Worm (Caenorhabditis elegans) whole organism, L3 larva: ENCODE measurements around the gene cky-1.

Experiments
- R02D3.7 ChIP-seq: fragments of 150-350 bp; optimal IDR thresholded peaks from 2 replicates; lab custom pipeline; 2014; ENCODE audit warnings: missing biosample characterization, missing genetic modification characterization
- ZK546.5 ChIP-seq: sonication (generic microtip); optimal IDR thresholded peaks from 2 replicates; lab custom pipeline; 2017; ENCODE audit warnings: missing biosample characterization, missing genetic modification characterization
- ama-1 ChIP-seq: fragments of 150-350 bp; optimal IDR thresholded peaks from 2 replicates; lab custom pipeline; 2018
- ceh-16 ChIP-seq: sonication (generic microtip); optimal IDR thresholded peaks from 2 replicates; lab custom pipeline; 2017; ENCODE audit warnings: missing biosample characterization, missing genetic modification characterization
- ceh-28 ChIP-seq: fragments of 150-350 bp; optimal IDR thresholded peaks from 2 replicates; lab custom pipeline; 2014; ENCODE audit warnings: missing biosample characterization, missing genetic modification reagents, missing genetic modification characterization
- ceh-9 ChIP-seq: sonication (generic microtip); optimal IDR thresholded peaks from 2 replicates; lab custom pipeline; 2018; ENCODE audit warnings: missing biosample characterization, missing genetic modification characterization
- egl-27 ChIP-seq: sonication (generic microtip); optimal IDR thresholded peaks from 4 replicates; lab custom pipeline; 2017; ENCODE audit warnings: missing biosample characterization, missing genetic modification reagents, missing genetic modification characterization
- egl-5 ChIP-seq: fragments of 150-350 bp; optimal IDR thresholded peaks from 2 replicates; lab custom pipeline; 2017; ENCODE audit warnings: missing biosample characterization, missing genetic modification reagents, missing genetic modification characterization, inconsistent platforms
- elt-1 ChIP-seq: fragments of 150-350 bp; optimal IDR thresholded peaks from 2 replicates; lab custom pipeline; 2014; ENCODE audit warnings: missing biosample characterization, missing genetic modification characterization
- elt-2 ChIP-seq: sonication (generic microtip); optimal IDR thresholded peaks from 2 replicates; lab custom pipeline; 2016; ENCODE audit warnings: missing genetic modification reagents, mild to moderate bottlenecking, missing genetic modification characterization, missing compliant biosample characterization
- elt-3 ChIP-seq, 3 experiments: fragments of 150-350 bp in 1 of 3; sonication (generic microtip) in 2 of 3; optimal IDR thresholded peaks; 2 replicates in 2 of 3; 4 replicates in 1 of 3; lab custom pipeline; 2014 to 2017; ENCODE audit warnings: missing biosample characterization in 3 of 3, missing genetic modification characterization in 3 of 3
- eor-1 ChIP-seq, 2 experiments: fragments of 150-350 bp; optimal IDR thresholded peaks; 2 replicates each; lab custom pipeline; 2014 to 2018; ENCODE audit warnings: missing biosample characterization in 2 of 2, missing genetic modification characterization in 2 of 2
- fkh-10 ChIP-seq: sonication (generic microtip); optimal IDR thresholded peaks from 2 replicates; lab custom pipeline; 2017; ENCODE audit warnings: missing biosample characterization, missing genetic modification reagents, missing genetic modification characterization
- fkh-2 ChIP-seq: fragments of 150-350 bp; optimal IDR thresholded peaks from 2 replicates; lab custom pipeline; 2014; ENCODE audit warnings: missing biosample characterization, missing genetic modification reagents, missing genetic modification characterization
- fos-1 ChIP-seq: fragments of 150-350 bp; optimal IDR thresholded peaks from 2 replicates; lab custom pipeline; 2014; ENCODE audit warnings: missing biosample characterization, missing genetic modification characterization
- hmg-11 ChIP-seq: sonication (generic microtip); optimal IDR thresholded peaks from 2 replicates; lab custom pipeline; 2016; ENCODE audit warnings: missing genetic modification characterization, missing compliant biosample characterization
- jun-1 ChIP-seq: fragments of 150-350 bp; optimal IDR thresholded peaks from 2 replicates; lab custom pipeline; 2014; ENCODE audit warnings: missing biosample characterization, missing genetic modification reagents, missing genetic modification characterization
- lin-15B ChIP-seq: fragments of 150-350 bp; optimal IDR thresholded peaks from 2 replicates; lab custom pipeline; 2014; ENCODE audit warnings: missing biosample characterization, missing genetic modification characterization
- lin-39 ChIP-seq: fragments of 150-350 bp; optimal IDR thresholded peaks from 2 replicates; lab custom pipeline; 2018; ENCODE audit warnings: missing biosample characterization, missing genetic modification reagents, missing genetic modification characterization
- lsy-12 ChIP-seq: sonication (generic microtip); optimal IDR thresholded peaks from 2 replicates; lab custom pipeline; 2016; ENCODE audit warnings: mild to moderate bottlenecking, missing genetic modification characterization, missing compliant biosample characterization
- mdl-1 ChIP-seq: fragments of 150-350 bp; optimal IDR thresholded peaks from 2 replicates; lab custom pipeline; 2014; ENCODE audit warnings: missing biosample characterization, missing genetic modification characterization
- mml-1 ChIP-seq: fragments of 150-350 bp; sonication (generic microtip); optimal IDR thresholded peaks from 3 replicates; lab custom pipeline; 2014; ENCODE audit warnings: missing biosample characterization, missing genetic modification characterization
- nfya-1 ChIP-seq: sonication (generic microtip); optimal IDR thresholded peaks from 2 replicates; lab custom pipeline; 2017; ENCODE audit warnings: missing genetic modification characterization, mild to moderate bottlenecking, missing compliant biosample characterization, antibody characterized with exemption, moderate library complexity; ENCODE audit not compliant: insufficient read depth
- nhr-11 ChIP-seq: fragments of 150-350 bp; optimal IDR thresholded peaks from 2 replicates; lab custom pipeline; 2014; ENCODE audit warnings: missing biosample characterization, missing genetic modification characterization
- nhr-12 ChIP-seq: fragments of 150-350 bp; optimal IDR thresholded peaks from 2 replicates; lab custom pipeline; 2014; ENCODE audit warnings: missing biosample characterization, missing genetic modification characterization
- nhr-23 ChIP-seq: fragments of 150-350 bp; optimal IDR thresholded peaks from 2 replicates; lab custom pipeline; 2014; ENCODE audit warnings: missing biosample characterization, missing genetic modification reagents, missing genetic modification characterization
- nhr-237 ChIP-seq: fragments of 150-350 bp; optimal IDR thresholded peaks from 2 replicates; lab custom pipeline; 2014; ENCODE audit warnings: missing biosample characterization, missing genetic modification characterization
- nhr-25 ChIP-seq: sonication (generic microtip); optimal IDR thresholded peaks from 2 replicates; lab custom pipeline; 2017; ENCODE audit warnings: missing biosample characterization, missing genetic modification characterization
- nhr-28 ChIP-seq: fragments of 150-350 bp; optimal IDR thresholded peaks from 2 replicates; lab custom pipeline; 2014; ENCODE audit warnings: missing biosample characterization, missing genetic modification characterization
- nhr-43 ChIP-seq: sonication (generic microtip); optimal IDR thresholded peaks from 2 replicates; lab custom pipeline; 2016; ENCODE audit warnings: mild to moderate bottlenecking, missing genetic modification characterization, missing compliant biosample characterization; ENCODE audit not compliant: poor library complexity, severe bottlenecking
- nhr-67 ChIP-seq: fragments of 150-350 bp; optimal IDR thresholded peaks from 2 replicates; lab custom pipeline; 2014; ENCODE audit warnings: missing biosample characterization, missing genetic modification characterization
- nhr-76 ChIP-seq: fragments of 150-350 bp; sonication (generic microtip); optimal IDR thresholded peaks from 5 replicates; lab custom pipeline; 2014; ENCODE audit warnings: missing biosample characterization, missing genetic modification characterization
- nhr-77 ChIP-seq: fragments of 150-350 bp; optimal IDR thresholded peaks from 2 replicates; lab custom pipeline; 2014; ENCODE audit warnings: missing biosample characterization, missing genetic modification characterization
- pha-4 ChIP-seq: fragments of 150-350 bp; optimal IDR thresholded peaks from 2 replicates; lab custom pipeline; 2014; ENCODE audit warnings: missing biosample characterization, missing genetic modification reagents, missing genetic modification characterization
- skn-1 ChIP-seq: fragments of 150-350 bp; optimal IDR thresholded peaks from 2 replicates; lab custom pipeline; 2014; ENCODE audit warnings: missing biosample characterization, missing genetic modification characterization
- snpc-4 ChIP-seq: fragments of 150-350 bp; optimal IDR thresholded peaks from 2 replicates; lab custom pipeline; 2014; ENCODE audit warnings: missing biosample characterization, missing genetic modification characterization
- tbx-2 ChIP-seq: sonication (generic microtip); optimal IDR thresholded peaks from 2 replicates; lab custom pipeline; 2016; ENCODE audit warnings: mild to moderate bottlenecking, missing genetic modification characterization, missing compliant biosample characterization
- unc-39 ChIP-seq: sonication (generic microtip); optimal IDR thresholded peaks from 4 replicates; lab custom pipeline; 2017; ENCODE audit warnings: missing biosample characterization, missing genetic modification characterization
- unc-62 ChIP-seq: fragments of 150-350 bp; sonication (generic microtip); optimal IDR thresholded peaks from 4 replicates; lab custom pipeline; 2014; ENCODE audit warnings: missing biosample characterization, missing genetic modification reagents, missing genetic modification characterization
- ztf-11 ChIP-seq: fragments of 150-350 bp; optimal IDR thresholded peaks from 2 replicates; lab custom pipeline; 2014; ENCODE audit warnings: missing biosample characterization, missing genetic modification characterization
- ztf-4 ChIP-seq: fragments of 150-350 bp; optimal IDR thresholded peaks from 2 replicates; lab custom pipeline; 2014; ENCODE audit warnings: missing biosample characterization, missing genetic modification characterization

The cky-1 gene

ce11 chrV:12716447-12716846 lies 20.1 kb upstream of the cky-1 start, which contains the start of gene str-178:
str-178 (minus strand) TSS chrV:12716547.
- TF ChIP-seq ceh-9 (tag; lab: Kevin White, UChicago) (no peak), ceh-16 (tag; lab: Kevin White, UChicago) (no peak), lsy-12 (tag; lab: Kevin White, UChicago) (no peak), nfya-1 (no peak)

DNA sequence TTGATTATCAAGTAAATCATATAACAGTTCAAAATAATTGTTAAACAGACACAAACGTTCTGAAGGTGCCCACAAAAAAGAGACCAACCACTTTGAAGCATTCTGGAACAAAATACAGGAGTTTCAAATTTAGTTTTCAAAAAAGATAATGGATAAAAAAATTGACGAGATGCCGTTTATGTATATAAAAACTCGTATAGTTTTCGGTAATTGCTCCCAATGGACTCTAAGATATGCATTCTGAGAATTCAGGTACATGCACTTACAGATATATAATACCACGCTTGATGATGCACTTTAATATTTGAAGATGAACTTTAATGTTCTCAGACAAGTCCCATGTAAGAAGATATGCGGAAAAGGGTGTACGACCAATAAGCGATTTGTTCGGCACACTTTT lies 17.9 kb upstream of the cky-1 start, which contains the start of gene str-181:
TSS of gene str-181 (minus strand) at position 101 of the 400 bp plus-strand sequence.
- TF ChIP-seq unc-62 (GFP tag; lab: Kevin White, UChicago) (no peak), fos-1 (no peak), fkh-10 (GFP tag; lab: Kevin White, UChicago) (no peak), nhr-67 (tag; lab: Kevin White, UChicago) (no peak), tbx-2 (no peak), nhr-25 (tag; lab: Kevin White, UChicago) (no peak), mml-1 (tag; lab: Kevin White, UChicago) (no peak), R02D3.7 (tag; lab: Kevin White, UChicago) (no peak), nfya-1 (no peak), nhr-28 (tag; lab: Kevin White, UChicago) (no peak), unc-39 (tag; lab: Kevin White, UChicago) (no peak), lsy-12 (tag; lab: Kevin White, UChicago) (no peak), nhr-77 (tag; lab: Kevin White, UChicago) (no peak), nhr-237 (tag; lab: Kevin White, UChicago) (no peak), nhr-11 (tag; lab: Kevin White, UChicago) (no peak), ceh-16 (tag; lab: Kevin White, UChicago) (no peak), fkh-2 (tag; lab: Kevin White, UChicago) (no peak)
- TF ChIP-seq, all 47 proteins: peak for 0

ce11 chrV:12719713-12720112 lies 16.8 kb upstream of the cky-1 start, which contains the start of gene R11D1.7:
R11D1.7 (plus strand) TSS chrV:12720013.
- no peak for TF ChIP-seq unc-39 (tag; lab: Kevin White, UChicago)
- no peak for TF ChIP-seq tbx-2
- no peak for TF ChIP-seq nhr-12 (tag; lab: Kevin White, UChicago)
- TF ChIP-seq elt-2, result no peak
- no peak for TF ChIP-seq ztf-4
- no peak for TF ChIP-seq nhr-77 (tag; lab: Kevin White, UChicago)
- no peak for TF ChIP-seq nhr-67 (tag; lab: Kevin White, UChicago)
- TF ChIP-seq lin-15B (tag; lab: Kevin White, UChicago), result no peak
- TF ChIP-seq mml-1 (tag; lab: Kevin White, UChicago), result no peak
- no peak for TF ChIP-seq nhr-11 (tag; lab: Kevin White, UChicago)
- no peak for TF ChIP-seq skn-1 (tag; lab: Kevin White, UChicago)
- no peak for TF ChIP-seq nhr-28 (tag; lab: Kevin White, UChicago)
- TF ChIP-seq ama-1 (lab: Kevin White, UChicago), result no peak
- TF ChIP-seq hmg-11 (tag; lab: Kevin White, UChicago), result no peak

ce11 chrV:12725893-12726292 lies 10.6 kb upstream of the cky-1 start, which contains the start of gene R11D1.12:
R11D1.12 (minus strand) TSS chrV:12725993.
- TF ChIP-seq fkh-10 (GFP tag; lab: Kevin White, UChicago), result no peak
- no peak for TF ChIP-seq egl-5 (tag; lab: Kevin White, UChicago)
- TF ChIP-seq nhr-43, result no peak
- TF ChIP-seq nfya-1, result no peak
- TF ChIP-seq lin-39 (tag; lab: Kevin White, UChicago), result no peak
- no peak for TF ChIP-seq snpc-4 (tag; lab: Kevin White, UChicago)
- TF ChIP-seq nhr-77 (tag; lab: Kevin White, UChicago), result no peak
- no peak for TF ChIP-seq fos-1
- no peak for TF ChIP-seq R02D3.7 (tag; lab: Kevin White, UChicago)
- TF ChIP-seq skn-1 (tag; lab: Kevin White, UChicago), result no peak

DNA sequence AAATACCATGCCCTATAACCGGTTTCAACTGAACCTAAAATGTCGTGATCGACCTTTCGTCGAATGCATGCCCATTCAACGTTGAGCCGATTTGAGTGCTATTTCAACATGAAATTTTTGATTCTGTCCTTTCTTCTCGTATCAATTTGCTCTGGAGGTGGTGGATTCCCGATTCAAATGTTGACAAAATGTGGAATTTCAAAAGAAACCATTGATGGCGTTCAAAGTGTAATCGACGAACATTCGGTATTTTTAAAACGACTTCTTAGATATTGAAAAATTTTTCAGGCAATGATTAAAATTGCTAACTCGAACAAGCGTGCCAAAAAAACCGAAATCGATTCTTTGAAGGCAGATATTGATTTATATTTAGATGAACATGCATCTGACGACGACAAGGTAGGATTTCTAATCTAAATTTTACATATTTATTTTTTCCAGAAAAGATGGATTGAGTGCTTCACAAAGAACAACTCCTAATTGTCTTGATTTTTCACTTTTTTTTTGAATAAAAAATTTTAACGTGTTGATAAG lies 9.3 kb upstream of the cky-1 start, which contains the start of gene R11D1.13:
TSS of gene R11D1.13 (plus strand) at position 51 of the 534 bp plus-strand sequence.
- TF ChIP-seq nhr-43, result no peak
- no peak for TF ChIP-seq snpc-4 (tag; lab: Kevin White, UChicago)
- TF ChIP-seq jun-1 (tag; lab: Kevin White, UChicago), result no peak
- TF ChIP-seq pha-4 (tag; lab: Kevin White, UChicago), result no peak
- no peak for TF ChIP-seq skn-1 (tag; lab: Kevin White, UChicago)
- no peak for TF ChIP-seq ZK546.5 (tag; lab: Kevin White, UChicago)
- TF ChIP-seq nhr-25 (tag; lab: Kevin White, UChicago), result no peak
- TF ChIP-seq tbx-2, result no peak
- no peak for TF ChIP-seq elt-1 (tag; lab: Kevin White, UChicago)
- TF ChIP-seq nhr-23 (tag; lab: Kevin White, UChicago), result no peak
- no peak for TF ChIP-seq nhr-76 (tag; lab: Kevin White, UChicago)
- TF ChIP-seq elt-3 (tag; optimal IDR thresholded peaks at IDR 0.05; lab: Kevin White, UChicago), result no peak
- no peak for TF ChIP-seq fos-1
- no peak for TF ChIP-seq mdl-1 (tag; lab: Kevin White, UChicago)
- no peak for TF ChIP-seq ztf-11 (tag; lab: Kevin White, UChicago)
- TF ChIP-seq nfya-1, result no peak
- TF ChIP-seq egl-27 (tag; lab: Kevin White, UChicago), result no peak
- no peak for TF ChIP-seq eor-1 (tag; optimal IDR thresholded peaks at IDR 0.05; lab: Kevin White, UChicago)
- no peak for TF ChIP-seq ceh-28 (tag; lab: Kevin White, UChicago)
- TF ChIP-seq lsy-12 (tag; lab: Kevin White, UChicago), result no peak
